Fruit fly (Drosophila melanogaster): Measurements from ENCODE around the gene GMF.
A peak's percentile ranks its signal among the peaks of the same experiment; 100 is the strongest.

The GMF gene

DNA sequence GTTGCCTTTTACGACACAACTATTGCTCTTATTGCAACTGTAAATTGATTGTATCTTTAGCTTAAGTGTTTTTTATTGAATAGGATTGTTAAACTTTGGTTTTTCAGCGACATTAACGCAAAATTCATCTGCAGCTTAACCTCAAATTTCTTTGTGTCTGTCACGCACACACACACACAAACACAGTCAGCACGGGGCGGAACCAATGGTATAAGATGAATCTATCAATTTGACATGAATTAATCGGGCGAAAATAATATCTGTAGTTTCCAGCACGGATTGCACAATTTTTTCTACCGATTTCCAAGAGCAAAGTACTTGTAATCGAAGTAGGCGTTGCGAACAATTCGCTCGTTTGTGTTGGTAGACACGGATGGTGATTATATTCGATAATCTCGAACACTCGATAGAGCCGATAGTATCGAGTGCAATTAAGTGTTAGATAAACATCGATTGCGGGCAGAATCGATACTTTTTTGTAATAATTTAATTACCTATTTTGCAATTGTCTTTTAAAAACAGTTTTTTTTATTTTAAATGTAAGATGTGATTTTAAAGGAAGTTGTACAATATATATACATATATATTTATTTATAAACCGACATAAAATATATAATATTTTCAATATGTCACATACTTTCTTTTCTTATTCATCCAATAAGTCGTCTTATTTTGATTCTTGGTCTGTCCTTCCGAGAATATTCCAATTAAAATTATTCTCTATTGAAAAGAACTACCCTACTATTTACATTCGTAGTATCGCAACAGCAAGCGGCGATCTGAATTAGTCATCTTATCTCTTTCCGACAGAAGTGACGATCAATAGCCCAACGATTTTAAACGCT lies 45.3 kb downstream of the GMF start, which contains the start of the genes PRL-1 and EndoGI (continued):
- TF ChIP-seq Side (GFP tag; optimal IDR thresholded peaks at IDR 0.05) = no peak
- peak; percentile 60 for TF ChIP-seq CG15696 (tag; optimal IDR thresholded peaks at IDR 0.05)
- no peak for TF ChIP-seq CG8281 (tag; optimal IDR thresholded peaks at IDR 0.05)
- peak; percentile 25 for TF ChIP-seq CG33213 (GFP tag; optimal IDR thresholded peaks at IDR 0.05)
- TF ChIP-seq HmgD (GFP tag; optimal IDR thresholded peaks at IDR 0.05) = no peak
- peak; percentile 100 for TF ChIP-seq bbx (GFP tag; IDR thresholded peaks at IDR 0.05; ENCODE audit: partially characterized antibody)
- peak; percentile 50; the same call in 1 of the 2 replicates for TF ChIP-seq Ada2b (GFP tag; IDR thresholded peaks at IDR 0.05)
- TF ChIP-seq CG9797 (GFP tag; optimal IDR thresholded peaks at IDR 0.05) = no peak
- no peak for TF ChIP-seq ems (GFP tag; optimal IDR thresholded peaks at IDR 0.05)
- peak; percentile 39 for TF ChIP-seq CG10431 (GFP tag; optimal IDR thresholded peaks at IDR 0.05)
- peak; percentile 71 for TF ChIP-seq wdn (GFP tag; IDR thresholded peaks at IDR 0.05)
- peak; percentile 27 for TF ChIP-seq lilli (GFP tag; optimal IDR thresholded peaks at IDR 0.05)
- no peak for TF ChIP-seq CG4707 (GFP tag; optimal IDR thresholded peaks at IDR 0.05)
- no peak for TF ChIP-seq CG11456 (GFP tag; IDR thresholded peaks at IDR 0.05)
- TF ChIP-seq CG2129 (GFP tag; IDR thresholded peaks at IDR 0.05; ENCODE audit: partially characterized antibody) = peak; percentile 95
- TF ChIP-seq dati (GFP tag; IDR thresholded peaks at IDR 0.05) = no peak; the same call in 1 of the 2 replicates
- TF ChIP-seq CG2199 (GFP tag; IDR thresholded peaks at IDR 0.05) = peak; percentile 12; the same call in 1 of the 3 replicates
- no peak for TF ChIP-seq Kr (GFP tag; optimal IDR thresholded peaks at IDR 0.05)
- peak; percentile 90 for TF ChIP-seq unpg (GFP tag; optimal IDR thresholded peaks at IDR 0.05)
- peak; percentile 99 for TF ChIP-seq mld (GFP tag; IDR thresholded peaks at IDR 0.05; ENCODE audit: partially characterized antibody)
- TF ChIP-seq Fer1 (GFP tag; optimal IDR thresholded peaks at IDR 0.05) = peak; percentile 65
- peak; percentile 56; the same call in 1 of the 2 replicates for TF ChIP-seq CG4730 (GFP tag; IDR thresholded peaks at IDR 0.05)
- TF ChIP-seq hb (GFP tag; IDR thresholded peaks at IDR 0.05; ENCODE audit: partially characterized antibody) = peak; percentile 100
- peak; percentile 73; the same call in 1 of the 3 replicates for TF ChIP-seq gce (GFP tag; IDR thresholded peaks at IDR 0.05)
- TF ChIP-seq ac (GFP tag; optimal IDR thresholded peaks at IDR 0.05) = no peak
- TF ChIP-seq CG14667 (GFP tag; IDR thresholded peaks at IDR 0.05) = no peak
- peak; percentile 69; the same call in 1 of the 2 replicates for TF ChIP-seq CG32767 (GFP tag; IDR thresholded peaks at IDR 0.05)
- peak; percentile 68 for TF ChIP-seq CG17359 (tag; optimal IDR thresholded peaks at IDR 0.05)
- peak; percentile 48 for TF ChIP-seq pho (GFP tag; optimal IDR thresholded peaks at IDR 0.05)
- peak; percentile 85 for TF ChIP-seq CG14014 (GFP tag; IDR thresholded peaks at IDR 0.05)
- peak in 1 of 2 experiments; percentile 69 for TF ChIP-seq insv (GFP tag; optimal IDR thresholded peaks at IDR 0.05)
- TF ChIP-seq klu (GFP tag; IDR thresholded peaks at IDR 0.05) = no peak; the same call in 1 of the 2 replicates
- TF ChIP-seq pfk (GFP tag; optimal IDR thresholded peaks at IDR 0.05) = no peak
- TF ChIP-seq CG15479 (GFP tag; optimal IDR thresholded peaks at IDR 0.05) = peak; percentile 53
- TF ChIP-seq lola (GFP tag; optimal IDR thresholded peaks at IDR 0.05) = peak in 1 of 3 experiments; percentile 54
- peak; percentile 84 for TF ChIP-seq CG17385 (GFP tag; optimal IDR thresholded peaks at IDR 0.05)
- TF ChIP-seq prd (optimal IDR thresholded peaks at IDR 0.05) = no peak
- peak; percentile 65; the same call in 1 of the 3 replicates for TF ChIP-seq prd (GFP tag; IDR thresholded peaks at IDR 0.05)
- TF ChIP-seq seq (GFP tag; IDR thresholded peaks at IDR 0.05) = 0 out of 2 replicates have a peak, but pooled peaks have one; percentile 62
- no peak for TF ChIP-seq CG16779 (GFP tag; IDR thresholded peaks at IDR 0.05)
- TF ChIP-seq oc (tag; optimal IDR thresholded peaks at IDR 0.05) = peak; percentile 67
- peak; percentile 100 for TF ChIP-seq CG14860 (GFP tag; IDR thresholded peaks at IDR 0.05; ENCODE audit: partially characterized antibody)
- no peak for TF ChIP-seq CG7271 (tag; optimal IDR thresholded peaks at IDR 0.05)
- TF ChIP-seq jing (GFP tag; optimal IDR thresholded peaks at IDR 0.05) = no peak
- TF ChIP-seq zfh2 (GFP tag; optimal IDR thresholded peaks at IDR 0.05) = peak; percentile 50
- peak; percentile 11 for TF ChIP-seq Jarid2 (GFP tag; optimal IDR thresholded peaks at IDR 0.05)
- TF ChIP-seq MESR4 (GFP tag; optimal IDR thresholded peaks at IDR 0.05) = peak; percentile 94
- peak; percentile 80 for TF ChIP-seq H2.0 (GFP tag; IDR thresholded peaks at IDR 0.05)

Measured in whole organism, embryonic.